Fruit fly (Drosophila melanogaster): ENCODE measurements around the gene CG6923.

The CG6923 gene

DNA sequence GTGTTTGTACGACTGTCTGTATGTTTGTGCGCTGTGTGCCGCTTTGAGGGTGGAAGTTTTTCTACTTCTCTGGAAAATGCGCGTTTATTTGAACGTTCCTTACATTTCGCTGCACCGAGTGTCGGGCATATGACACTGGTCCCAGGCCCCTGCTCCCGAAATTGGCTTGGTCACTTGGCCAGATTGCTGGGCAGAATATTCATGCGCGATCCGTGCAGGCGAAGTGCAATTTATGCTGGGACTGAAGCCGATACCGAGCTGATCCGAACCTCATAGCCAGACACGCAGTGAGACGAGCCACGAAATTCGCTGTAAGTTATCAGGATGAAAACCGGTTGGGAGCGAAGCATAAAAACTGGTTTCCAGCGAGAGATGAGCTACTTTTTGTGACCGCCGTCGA lies 29.1 kb upstream of the CG6923 start:
- TF ChIP-seq psq (GFP tag; optimal IDR thresholded peaks at IDR 0.05): no peak
- TF ChIP-seq Abd-B (GFP tag; optimal IDR thresholded peaks at IDR 0.05): no peak
- TF ChIP-seq rgr (GFP tag; optimal IDR thresholded peaks at IDR 0.05): no peak
- TF ChIP-seq Rel (GFP tag; optimal IDR thresholded peaks at IDR 0.05): no peak
- TF ChIP-seq Rel (tag; optimal IDR thresholded peaks at IDR 0.05): no peak
- TF ChIP-seq sv (GFP tag; optimal IDR thresholded peaks at IDR 0.05): no peak
- no peak for TF ChIP-seq brk (GFP tag; optimal IDR thresholded peaks at IDR 0.05)
- TF ChIP-seq CrebA (GFP tag; optimal IDR thresholded peaks at IDR 0.05; ENCODE audit: borderline replicate concordance): no peak
- peak; percentile 63 for TF ChIP-seq Dif (GFP tag; optimal IDR thresholded peaks at IDR 0.05; ENCODE audit: partially characterized antibody)
- peak; percentile 63 for TF ChIP-seq Hr83 (GFP tag; optimal IDR thresholded peaks at IDR 0.05; ENCODE audit: poor library complexity, severe bottlenecking)
- no peak for TF ChIP-seq h (GFP tag; optimal IDR thresholded peaks at IDR 0.05)
- TF ChIP-seq HLH106 (tag; optimal IDR thresholded peaks at IDR 0.05): no peak
- TF ChIP-seq lola (GFP tag; optimal IDR thresholded peaks at IDR 0.05): no peak
- no peak for TF ChIP-seq sage (GFP tag; optimal IDR thresholded peaks at IDR 0.05)
- TF ChIP-seq Vsx2 (GFP tag; optimal IDR thresholded peaks at IDR 0.05; ENCODE audit: partially characterized antibody): peak; percentile 68
- no peak for TF ChIP-seq fru (GFP tag; optimal IDR thresholded peaks at IDR 0.05)

DNA sequence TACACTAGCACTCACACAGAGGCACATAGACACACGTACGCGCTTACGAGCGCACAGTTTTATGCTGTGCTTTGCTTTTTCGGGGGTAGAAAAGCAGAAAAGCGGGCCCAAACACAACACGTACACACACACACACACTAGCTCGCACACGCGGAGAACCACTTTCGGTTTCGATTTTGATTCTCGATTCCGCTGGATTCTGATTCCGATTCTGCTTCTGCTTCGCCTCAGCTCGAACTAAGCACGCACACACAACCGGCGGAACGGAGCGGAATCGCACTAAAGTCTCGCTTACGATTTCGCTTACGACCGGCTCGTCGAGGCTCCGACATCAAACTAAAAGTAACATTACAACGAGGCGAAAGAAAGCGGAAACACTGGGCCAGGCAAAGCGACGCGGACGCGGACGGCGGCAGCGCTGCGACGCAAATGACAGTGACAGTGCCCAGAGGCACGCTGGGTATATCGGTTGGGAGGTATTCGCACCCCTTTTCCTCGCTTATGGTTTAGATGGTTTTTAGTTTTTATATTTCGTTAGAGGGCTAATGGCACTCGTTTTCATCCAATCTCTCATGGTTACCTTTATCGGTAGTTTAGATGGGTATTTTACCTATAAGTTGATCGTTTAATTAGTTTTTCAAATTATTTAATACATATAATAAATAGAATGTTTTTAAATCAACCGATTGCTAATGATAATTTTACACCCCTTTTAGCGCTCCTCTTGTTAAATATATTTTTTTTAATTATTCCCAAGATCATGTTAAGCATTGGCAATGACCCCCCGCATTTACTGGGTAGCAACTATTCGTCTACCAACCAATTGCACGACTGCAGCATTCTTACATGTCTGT lies 28.4 kb upstream of the CG6923 start:
- no peak for TF ChIP-seq Rel (GFP tag; optimal IDR thresholded peaks at IDR 0.05)
- no peak for TF ChIP-seq Rel (tag; optimal IDR thresholded peaks at IDR 0.05)
- no peak for TF ChIP-seq usp (GFP tag; optimal IDR thresholded peaks at IDR 0.05)
- peak; percentile 79 for TF ChIP-seq woc (GFP tag; optimal IDR thresholded peaks at IDR 0.05)
- TF ChIP-seq CG9705 (GFP tag; optimal IDR thresholded peaks at IDR 0.05): no peak
- TF ChIP-seq foxo (GFP tag; optimal IDR thresholded peaks at IDR 0.05): peak; percentile 3 to 52
- TF ChIP-seq Vsx2 (GFP tag; optimal IDR thresholded peaks at IDR 0.05; ENCODE audit: partially characterized antibody): no peak
- TF ChIP-seq psq (GFP tag; optimal IDR thresholded peaks at IDR 0.05): peak; percentile 67
- no peak for TF ChIP-seq Hnf4 (GFP tag; optimal IDR thresholded peaks at IDR 0.05)
- TF ChIP-seq br (GFP tag; optimal IDR thresholded peaks at IDR 0.05): peak; percentile 16
- TF ChIP-seq fru (GFP tag; optimal IDR thresholded peaks at IDR 0.05): peak; percentile 98
- TF ChIP-seq dmrt93B (GFP tag; optimal IDR thresholded peaks at IDR 0.05): peak; percentile 64
- TF ChIP-seq Myc (optimal IDR thresholded peaks at IDR 0.05): no peak
- TF ChIP-seq GATAd (GFP tag; optimal IDR thresholded peaks at IDR 0.05): no peak
- no peak for TF ChIP-seq CG32264 (GFP tag; optimal IDR thresholded peaks at IDR 0.05)
- peak; percentile 70 for TF ChIP-seq Sp1 (GFP tag; optimal IDR thresholded peaks at IDR 0.05)
- TF ChIP-seq sage (GFP tag; optimal IDR thresholded peaks at IDR 0.05): no peak
- peak; percentile 78 for TF ChIP-seq sv (GFP tag; optimal IDR thresholded peaks at IDR 0.05)
- TF ChIP-seq Abd-B (GFP tag; optimal IDR thresholded peaks at IDR 0.05): no peak
- TF ChIP-seq Hr78 (GFP tag; optimal IDR thresholded peaks at IDR 0.05): no peak
- TF ChIP-seq Dif (GFP tag; optimal IDR thresholded peaks at IDR 0.05; ENCODE audit: partially characterized antibody): no peak
- no peak for TF ChIP-seq Jra (GFP tag; optimal IDR thresholded peaks at IDR 0.05)
- peak; percentile 15 for TF ChIP-seq brk (GFP tag; optimal IDR thresholded peaks at IDR 0.05)
- TF ChIP-seq dl (GFP tag; optimal IDR thresholded peaks at IDR 0.05; ENCODE audit: insufficient read depth in 1 of 2, partially characterized antibody in 2 of 2): no peak
- TF ChIP-seq rgr (GFP tag; optimal IDR thresholded peaks at IDR 0.05): peak; percentile 57
- peak; percentile 61 for TF ChIP-seq OdsH (GFP tag; optimal IDR thresholded peaks at IDR 0.05)
- no peak for TF ChIP-seq dsf (GFP tag; optimal IDR thresholded peaks at IDR 0.05; ENCODE audit: borderline replicate concordance)
- peak; percentile 44 for TF ChIP-seq ey (GFP tag; optimal IDR thresholded peaks at IDR 0.05)
- TF ChIP-seq jim (GFP tag; optimal IDR thresholded peaks at IDR 0.05): no peak
- peak; percentile 55 for TF ChIP-seq HLH106 (tag; optimal IDR thresholded peaks at IDR 0.05)
- TF ChIP-seq pan (optimal IDR thresholded peaks at IDR 0.05): peak; percentile 83

DNA sequence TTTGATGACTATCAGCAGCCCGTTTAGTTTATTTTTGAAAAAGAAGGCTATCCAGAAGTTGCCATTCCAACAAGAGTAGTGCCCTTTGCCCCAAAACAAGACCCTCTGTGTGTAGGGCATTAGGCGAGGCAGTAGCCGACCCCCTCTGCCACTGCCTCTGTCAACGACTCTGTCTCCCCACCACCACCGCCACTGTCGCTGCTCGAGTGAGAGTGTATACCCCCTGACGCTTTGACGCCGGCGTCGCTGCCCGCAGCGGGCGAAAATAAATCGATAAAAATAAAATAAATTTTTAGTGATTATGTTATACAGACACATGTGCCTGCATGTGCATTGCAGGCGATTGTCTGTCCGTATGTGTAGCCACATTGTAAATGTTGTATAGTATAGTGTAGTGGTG lies 27.2 kb upstream of the CG6923 start:
- TF ChIP-seq Abd-B (GFP tag; optimal IDR thresholded peaks at IDR 0.05) (no peak), Jra (GFP tag; optimal IDR thresholded peaks at IDR 0.05) (no peak), Myc (optimal IDR thresholded peaks at IDR 0.05) (no peak), dsf (GFP tag; optimal IDR thresholded peaks at IDR 0.05; ENCODE audit: borderline replicate concordance) (no peak), foxo (GFP tag; optimal IDR thresholded peaks at IDR 0.05) (peak in 1 of 2 experiments; percentile 2), woc (GFP tag; optimal IDR thresholded peaks at IDR 0.05) (no peak), Sp1 (GFP tag; optimal IDR thresholded peaks at IDR 0.05) (no peak)
